Fruit fly (Drosophila melanogaster): ENCODE measurements around the gene ebd1.

Gene ebd1

DNA sequence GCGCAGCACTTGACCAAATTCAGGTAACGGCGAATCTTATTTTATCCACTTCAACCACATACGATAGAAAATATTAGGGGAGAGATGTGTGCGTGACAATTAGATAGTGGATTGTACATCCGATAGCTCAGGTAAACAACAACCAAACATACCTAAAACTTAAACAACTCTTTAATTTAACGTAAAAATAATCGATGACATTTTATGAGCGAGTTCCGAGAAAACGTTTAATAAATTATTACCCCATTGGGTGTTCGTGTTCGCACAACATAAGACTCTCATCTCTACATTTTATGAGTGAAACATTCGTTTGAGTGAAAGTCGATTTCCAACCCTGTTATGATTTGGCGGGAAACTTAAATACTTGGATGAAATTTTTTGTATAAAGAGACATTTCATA, 5.1 kb downstream of the ebd1 start, which contains the start of gene CG17129:
CG17129 (minus strand) TSS at position 69 of the 400 bp plus-strand sequence.
- TF ChIP-seq CG7101 (tag; optimal IDR thresholded peaks at IDR 0.05) (peak; percentile 42), CG11617 (GFP tag; optimal IDR thresholded peaks at IDR 0.05) (peak; percentile 15), pad (GFP tag; optimal IDR thresholded peaks at IDR 0.05) (peak; percentile 43), Hr96 (GFP tag; optimal IDR thresholded peaks at IDR 0.05) (peak; percentile 75), Clk (GFP tag; optimal IDR thresholded peaks at IDR 0.05) (no peak), CG5204 (GFP tag; optimal IDR thresholded peaks at IDR 0.05) (peak; percentile 35), bab1 (GFP tag; optimal IDR thresholded peaks at IDR 0.05) (peak; percentile 48), cnc (optimal IDR thresholded peaks at IDR 0.05) (no peak), CG33017 (tag; optimal IDR thresholded peaks at IDR 0.05) (no peak), toe (GFP tag; optimal IDR thresholded peaks at IDR 0.05) (peak; percentile 57), CG1620 (GFP tag; optimal IDR thresholded peaks at IDR 0.05) (peak; percentile 39), kay (GFP tag; ENCODE audit: borderline replicate concordance) (no peak), ovo (GFP tag; optimal IDR thresholded peaks at IDR 0.05) (no peak), CG14711 (tag; optimal IDR thresholded peaks at IDR 0.05) (peak; percentile 63), CG7045 (GFP tag; optimal IDR thresholded peaks at IDR 0.05) (peak; percentile 12), Mnt (GFP tag; optimal IDR thresholded peaks at IDR 0.05) (peak; percentile 14), tj (GFP tag; optimal IDR thresholded peaks at IDR 0.05) (no peak), cic (GFP tag; optimal IDR thresholded peaks at IDR 0.05) (no peak), CG12768 (GFP tag; optimal IDR thresholded peaks at IDR 0.05) (peak; percentile 19), Crg-1 (GFP tag; optimal IDR thresholded peaks at IDR 0.05) (peak; percentile 10)

- TF ChIP-seq CG1620 (GFP tag; optimal IDR thresholded peaks at IDR 0.05) (no peak), cnc (optimal IDR thresholded peaks at IDR 0.05) (no peak), CG7045 (GFP tag; optimal IDR thresholded peaks at IDR 0.05) (no peak), kay (GFP tag; ENCODE audit: borderline replicate concordance) (no peak), CG33017 (tag; optimal IDR thresholded peaks at IDR 0.05) (no peak), CG12768 (GFP tag; optimal IDR thresholded peaks at IDR 0.05) (no peak), bab1 (GFP tag; optimal IDR thresholded peaks at IDR 0.05) (no peak), Hr96 (GFP tag; optimal IDR thresholded peaks at IDR 0.05) (no peak), tj (GFP tag; optimal IDR thresholded peaks at IDR 0.05) (no peak), CG11617 (GFP tag; optimal IDR thresholded peaks at IDR 0.05) (no peak), pad (GFP tag; optimal IDR thresholded peaks at IDR 0.05) (no peak)
These were observed 9.5 kb downstream of the ebd1 start for dm6 chr3L:675856-676255.

- no peak for TF ChIP-seq CG7101 (tag; optimal IDR thresholded peaks at IDR 0.05)
- no peak for TF ChIP-seq cic (GFP tag; optimal IDR thresholded peaks at IDR 0.05)
- TF ChIP-seq pad (GFP tag; optimal IDR thresholded peaks at IDR 0.05), result peak; percentile 99
- TF ChIP-seq tj (GFP tag; optimal IDR thresholded peaks at IDR 0.05), result no peak
- no peak for TF ChIP-seq CG11617 (GFP tag; optimal IDR thresholded peaks at IDR 0.05)
- no peak for TF ChIP-seq bab1 (GFP tag; optimal IDR thresholded peaks at IDR 0.05)
These were observed 12.0 kb downstream of the ebd1 start for dm6 chr3L:673324-673723.

dm6 chr3L:666544-666943, 18.8 kb downstream of the ebd1 start:
- TF ChIP-seq tj (GFP tag; optimal IDR thresholded peaks at IDR 0.05) (no peak), toe (GFP tag; optimal IDR thresholded peaks at IDR 0.05) (no peak), bab1 (GFP tag; optimal IDR thresholded peaks at IDR 0.05) (no peak), ovo (GFP tag; optimal IDR thresholded peaks at IDR 0.05) (no peak)

DNA sequence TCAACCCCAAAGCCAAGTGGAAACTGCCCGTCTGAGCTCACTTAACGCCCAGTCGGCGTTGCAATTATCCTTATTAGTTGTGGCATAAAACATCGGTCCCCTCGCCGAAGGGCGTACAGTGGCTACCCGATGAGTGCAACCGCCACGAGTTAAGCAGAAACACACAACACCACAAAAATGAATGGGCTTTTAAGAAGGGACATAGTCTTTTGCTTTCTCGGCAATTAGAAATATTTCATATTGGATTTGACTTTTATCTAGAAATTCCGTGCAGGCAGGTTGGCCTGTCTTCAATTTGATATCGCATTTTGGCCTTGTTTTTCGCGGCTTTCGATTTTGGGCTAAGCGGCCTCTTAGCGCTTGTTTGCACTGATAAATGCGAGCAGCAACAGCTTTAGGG, 21.5 kb downstream of the ebd1 start:
- TF ChIP-seq CG33017 (tag; optimal IDR thresholded peaks at IDR 0.05) (no peak), kay (GFP tag; ENCODE audit: borderline replicate concordance) (no peak)

DNA sequence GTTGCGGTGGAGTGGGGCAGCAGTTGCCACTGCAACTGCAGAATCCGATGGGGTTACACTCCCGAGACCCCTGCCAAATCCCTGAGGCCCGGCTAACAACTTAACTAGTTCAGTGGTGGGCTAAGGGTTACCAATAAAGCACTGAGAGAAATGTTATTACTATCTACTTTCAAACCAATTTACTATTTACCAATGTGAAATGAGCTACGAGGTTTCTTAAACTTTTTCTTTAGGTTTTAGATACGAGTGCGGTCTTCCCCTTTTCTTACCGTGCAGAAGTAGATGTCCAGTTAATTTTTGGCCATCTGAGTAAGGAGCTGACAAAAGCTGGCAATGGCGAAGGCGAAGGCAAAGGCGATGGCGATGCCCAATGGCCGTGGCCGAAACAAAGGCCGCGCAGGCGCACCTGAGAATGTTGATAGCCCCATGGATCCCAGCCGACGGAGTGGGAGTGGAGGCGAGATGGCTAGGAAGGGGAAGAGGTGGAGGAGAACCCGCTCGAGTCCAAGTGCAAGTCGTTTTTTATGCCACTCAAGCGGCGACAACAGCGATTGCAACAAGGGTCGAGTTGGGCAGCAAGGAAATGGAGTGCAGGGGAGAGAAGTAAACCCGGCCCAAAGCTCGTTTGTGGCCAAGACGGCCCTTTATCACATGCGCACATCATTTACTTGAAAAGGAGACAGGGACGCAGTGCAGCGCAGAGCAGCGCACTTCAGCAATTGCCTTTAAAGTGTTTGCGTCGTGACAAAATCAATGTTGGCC, 24.9 kb downstream of the ebd1 start:
- TF ChIP-seq bab1 (GFP tag; optimal IDR thresholded peaks at IDR 0.05) (no peak), ovo (GFP tag; optimal IDR thresholded peaks at IDR 0.05) (no peak), CG33017 (tag; optimal IDR thresholded peaks at IDR 0.05) (no peak), CG11617 (GFP tag; optimal IDR thresholded peaks at IDR 0.05) (no peak), tj (GFP tag; optimal IDR thresholded peaks at IDR 0.05) (no peak), Clk (GFP tag; optimal IDR thresholded peaks at IDR 0.05) (no peak), CG7045 (GFP tag; optimal IDR thresholded peaks at IDR 0.05) (no peak), CG14711 (tag; optimal IDR thresholded peaks at IDR 0.05) (no peak), Mnt (GFP tag; optimal IDR thresholded peaks at IDR 0.05) (no peak), cnc (optimal IDR thresholded peaks at IDR 0.05) (no peak), Crg-1 (GFP tag; optimal IDR thresholded peaks at IDR 0.05) (no peak)

- TF ChIP-seq CG14711 (tag; optimal IDR thresholded peaks at IDR 0.05), result no peak
- no peak for TF ChIP-seq ovo (GFP tag; optimal IDR thresholded peaks at IDR 0.05)
- TF ChIP-seq CG1620 (GFP tag; optimal IDR thresholded peaks at IDR 0.05), result no peak
- no peak for TF ChIP-seq bab1 (GFP tag; optimal IDR thresholded peaks at IDR 0.05)
- no peak for TF ChIP-seq cnc (optimal IDR thresholded peaks at IDR 0.05)
- TF ChIP-seq cic (GFP tag; optimal IDR thresholded peaks at IDR 0.05), result no peak
- no peak for TF ChIP-seq Hr96 (GFP tag; optimal IDR thresholded peaks at IDR 0.05)
- TF ChIP-seq toe (GFP tag; optimal IDR thresholded peaks at IDR 0.05), result no peak
- TF ChIP-seq CG11617 (GFP tag; optimal IDR thresholded peaks at IDR 0.05), result no peak
- no peak for TF ChIP-seq Crg-1 (GFP tag; optimal IDR thresholded peaks at IDR 0.05)
- no peak for TF ChIP-seq pad (GFP tag; optimal IDR thresholded peaks at IDR 0.05)
- no peak for TF ChIP-seq CG7101 (tag; optimal IDR thresholded peaks at IDR 0.05)
- no peak for TF ChIP-seq tj (GFP tag; optimal IDR thresholded peaks at IDR 0.05)
- no peak for TF ChIP-seq CG33017 (tag; optimal IDR thresholded peaks at IDR 0.05)
- no peak for TF ChIP-seq Clk (GFP tag; optimal IDR thresholded peaks at IDR 0.05)
- no peak for TF ChIP-seq kay (GFP tag; ENCODE audit: borderline replicate concordance)
- TF ChIP-seq CG5204 (GFP tag; optimal IDR thresholded peaks at IDR 0.05), result no peak
- TF ChIP-seq CG7045 (GFP tag; optimal IDR thresholded peaks at IDR 0.05), result no peak
- TF ChIP-seq CG12768 (GFP tag; optimal IDR thresholded peaks at IDR 0.05), result no peak
These were observed 27.1 kb downstream of the ebd1 start for dm6 chr3L:658279-658678.
